Fruit fly (Drosophila melanogaster) whole organism, prepupa: ENCODE results near the gene CG33120.
A peak's percentile ranks its signal among the peaks of the same experiment; 100 is the strongest.

ENCODE experiments used
- CG10631 ChIP-seq: fragments of 200-800 bp; sonication (Bioruptor generic); optimal IDR thresholded peaks from 2 replicates; lab custom pipeline; 2016; ENCODE audit warnings: missing biosample characterization, missing genetic modification characterization
- CG10669 ChIP-seq: fragments of 200-800 bp; sonication (Bioruptor generic); optimal IDR thresholded peaks from 3 replicates; lab custom pipeline; 2018; ENCODE audit warnings: missing biosample characterization, mild to moderate bottlenecking, missing genetic modification characterization, moderate library complexity
- CG11294 ChIP-seq: fragments of 200-800 bp; sonication (Bioruptor generic); IDR thresholded peaks from 2 replicates; pipeline ENCODE4 v1.3.6; 2022; ENCODE audit warnings: missing biosample characterization, missing genetic modification characterization
- CG11902 ChIP-seq: fragments of 200-800 bp; sonication (Bioruptor generic); optimal IDR thresholded peaks from 3 replicates; lab custom pipeline; 2016; ENCODE audit warnings: missing biosample characterization, missing genetic modification characterization
- CG15336 ChIP-seq: fragments of 200-800 bp; sonication (Bioruptor generic); IDR thresholded peaks from 2 replicates; pipeline ENCODE4 v1.3.6; 2022; ENCODE audit warnings: missing biosample characterization, missing genetic modification characterization
- CG1621 ChIP-seq: fragments of 200-800 bp; sonication (Bioruptor generic); optimal IDR thresholded peaks from 3 replicates; lab custom pipeline; 2018; ENCODE audit warnings: missing biosample characterization, mild to moderate bottlenecking, missing genetic modification characterization
- CG16779 ChIP-seq: fragments of 200-800 bp; sonication (Bioruptor generic); optimal IDR thresholded peaks from 3 replicates; lab custom pipeline; 2017; ENCODE audit warnings: missing biosample characterization, mild to moderate bottlenecking, missing genetic modification characterization
- CG3032 ChIP-seq: fragments of 200-800 bp; optimal IDR thresholded peaks from 2 replicates; lab custom pipeline; 2019; ENCODE audit warnings: missing biosample characterization, mild to moderate bottlenecking, missing genetic modification characterization, moderate library complexity
- CG31627 ChIP-seq: fragments of 200-800 bp; sonication (Bioruptor generic); optimal IDR thresholded peaks from 3 replicates; lab custom pipeline; 2016; ENCODE audit warnings: missing biosample characterization, missing genetic modification characterization
- CG32006 ChIP-seq: fragments of 200-800 bp; sonication (Bioruptor generic); optimal IDR thresholded peaks from 3 replicates; lab custom pipeline; 2017; ENCODE audit warnings: missing biosample characterization, mild to moderate bottlenecking, missing genetic modification characterization
- CG34406 ChIP-seq: fragments of 200-800 bp; sonication (Bioruptor generic); optimal IDR thresholded peaks from 3 replicates; lab custom pipeline; 2016; ENCODE audit warnings: missing biosample characterization, missing genetic modification characterization
- CG4318 ChIP-seq: fragments of 200-800 bp; sonication (Bioruptor generic); optimal IDR thresholded peaks from 3 replicates; lab custom pipeline; 2017; ENCODE audit warnings: missing biosample characterization, mild to moderate bottlenecking, missing genetic modification characterization
- CG6163 ChIP-seq: fragments of 200-800 bp; sonication (Bioruptor generic); IDR thresholded peaks from 3 replicates; pipeline ENCODE4 v1.3.6; 2022; ENCODE audit warnings: missing biosample characterization, missing genetic modification characterization
- CG6276 ChIP-seq: fragments of 200-800 bp; sonication (Bioruptor generic); optimal IDR thresholded peaks from 2 replicates; lab custom pipeline; 2017; ENCODE audit warnings: missing biosample characterization, mild to moderate bottlenecking, missing genetic modification characterization
- CG6792 ChIP-seq: fragments of 200-800 bp; sonication (Bioruptor generic); optimal IDR thresholded peaks from 3 replicates; lab custom pipeline; 2016; ENCODE audit warnings: missing biosample characterization, missing genetic modification characterization
- CG6854 ChIP-seq: fragments of 200-800 bp; sonication (Bioruptor generic); optimal IDR thresholded peaks from 2 replicates; lab custom pipeline; 2017; ENCODE audit warnings: missing biosample characterization, mild to moderate bottlenecking, missing genetic modification characterization
- CG8119 ChIP-seq: fragments of 200-800 bp; sonication (Bioruptor generic); IDR thresholded peaks from 3 replicates; pipeline ENCODE4 v1.3.6; 2022; ENCODE audit warnings: missing biosample characterization, missing genetic modification characterization
- CG8319 ChIP-seq: fragments of 200-800 bp; sonication (Bioruptor generic); optimal IDR thresholded peaks from 3 replicates; lab custom pipeline; 2016; ENCODE audit warnings: missing biosample characterization, missing genetic modification characterization
- CG8632 ChIP-seq: fragments of 200-800 bp; sonication (Bioruptor generic); optimal IDR thresholded peaks from 3 replicates; lab custom pipeline; 2016; ENCODE audit warnings: missing biosample characterization, missing genetic modification characterization
- CG9139 ChIP-seq: fragments of 200-800 bp; sonication (Bioruptor generic); optimal IDR thresholded peaks from 3 replicates; lab custom pipeline; 2017; ENCODE audit warnings: missing biosample characterization, mild to moderate bottlenecking, missing genetic modification characterization
- Eip75B ChIP-seq: fragments of 200-800 bp; sonication (Bioruptor generic); optimal IDR thresholded peaks from 3 replicates; lab custom pipeline; 2016; ENCODE audit warnings: missing biosample characterization, missing genetic modification characterization
- Eip78C ChIP-seq: fragments of 200-800 bp; sonication (Bioruptor generic); peaks from one replicate; lab custom pipeline; 2016; ENCODE audit warnings: missing biosample characterization, missing genetic modification characterization
- Ets21C ChIP-seq: fragments of 200-800 bp; sonication (Bioruptor generic); optimal IDR thresholded peaks from 3 replicates; lab custom pipeline; 2016; ENCODE audit warnings: missing biosample characterization, missing genetic modification characterization
- Ets96B ChIP-seq: fragments of 200-800 bp; optimal IDR thresholded peaks from 2 replicates; lab custom pipeline; 2019; ENCODE audit warnings: missing biosample characterization, mild to moderate bottlenecking, missing genetic modification characterization, moderate library complexity
- Hr38 ChIP-seq: sonication (Bioruptor generic); optimal IDR thresholded peaks from 2 replicates; lab custom pipeline; 2016; ENCODE audit warnings: missing biosample characterization, missing genetic modification characterization
- Hr4 ChIP-seq: fragments of 200-800 bp; sonication (Bioruptor generic); optimal IDR thresholded peaks from 3 replicates; lab custom pipeline; 2016; ENCODE audit warnings: missing biosample characterization, missing genetic modification characterization
- Lpt ChIP-seq: fragments of 200-800 bp; sonication (Bioruptor generic); optimal IDR thresholded peaks from 3 replicates; lab custom pipeline; 2016; ENCODE audit warnings: missing biosample characterization, missing genetic modification characterization
- Met ChIP-seq: fragments of 200-800 bp; sonication (Bioruptor generic); optimal IDR thresholded peaks from 3 replicates; lab custom pipeline; 2016; ENCODE audit warnings: missing biosample characterization, missing genetic modification characterization
- OdsH ChIP-seq: fragments of 200-800 bp; sonication (Bioruptor generic); optimal IDR thresholded peaks from 3 replicates; lab custom pipeline; 2016; ENCODE audit warnings: missing biosample characterization, missing genetic modification characterization
- Smox ChIP-seq: fragments of 200-800 bp; sonication (Bioruptor generic); optimal IDR thresholded peaks from 3 replicates; lab custom pipeline; 2016; ENCODE audit warnings: missing biosample characterization, missing genetic modification characterization
- Sox102F ChIP-seq: fragments of 200-800 bp; sonication (Bioruptor generic); optimal IDR thresholded peaks from 2 replicates; lab custom pipeline; 2016; ENCODE audit warnings: missing biosample characterization, mild to moderate bottlenecking, missing genetic modification characterization
- achi ChIP-seq: fragments of 200-800 bp; sonication (Bioruptor generic); optimal IDR thresholded peaks from 3 replicates; lab custom pipeline; 2016; ENCODE audit warnings: missing biosample characterization, missing genetic modification characterization
- acj6 ChIP-seq: fragments of 200-800 bp; sonication (Bioruptor generic); optimal IDR thresholded peaks from 3 replicates; lab custom pipeline; 2016; ENCODE audit warnings: missing biosample characterization, missing genetic modification characterization
- cyc ChIP-seq: fragments of 200-800 bp; sonication (Bioruptor generic); optimal IDR thresholded peaks from 3 replicates; lab custom pipeline; 2016; ENCODE audit warnings: missing biosample characterization, missing genetic modification characterization
- dac ChIP-seq: fragments of 200-800 bp; sonication (Bioruptor generic); optimal IDR thresholded peaks from 2 replicates; lab custom pipeline; 2017; ENCODE audit warnings: missing biosample characterization, mild to moderate bottlenecking, missing genetic modification characterization
- dsx ChIP-seq: fragments of 200-800 bp; optimal IDR thresholded peaks from 3 replicates; lab custom pipeline; 2019; ENCODE audit warnings: missing biosample characterization, mild to moderate bottlenecking, missing genetic modification characterization, moderate library complexity; ENCODE audit not compliant: poor library complexity, severe bottlenecking
- eg ChIP-seq: fragments of 200-800 bp; sonication (Bioruptor generic); IDR thresholded peaks from 3 replicates; pipeline ENCODE4 v1.3.6; 2022; ENCODE audit warnings: missing biosample characterization, missing genetic modification characterization
- esn ChIP-seq: fragments of 200-800 bp; sonication (Bioruptor generic); optimal IDR thresholded peaks from 2 replicates; lab custom pipeline; 2016; ENCODE audit warnings: missing biosample characterization, mild to moderate bottlenecking, missing genetic modification characterization, moderate library complexity
- fd59A ChIP-seq: fragments of 200-800 bp; sonication (Bioruptor generic); optimal IDR thresholded peaks from 2 replicates; lab custom pipeline; 2017; ENCODE audit warnings: missing biosample characterization, mild to moderate bottlenecking, missing genetic modification characterization, missing genetic modification reagents
- fkh ChIP-seq: fragments of 200-800 bp; sonication (Bioruptor generic); optimal IDR thresholded peaks from 3 replicates; lab custom pipeline; 2017; ENCODE audit warnings: missing biosample characterization, mild to moderate bottlenecking, missing genetic modification characterization, moderate library complexity
- lz ChIP-seq: fragments of 200-800 bp; sonication (Bioruptor generic); optimal IDR thresholded peaks from 3 replicates; lab custom pipeline; 2016; ENCODE audit warnings: missing biosample characterization, missing genetic modification characterization
- net ChIP-seq: fragments of 200-800 bp; sonication (Bioruptor generic); optimal IDR thresholded peaks from 3 replicates; lab custom pipeline; 2016; ENCODE audit warnings: missing biosample characterization, missing genetic modification characterization
- pdm3 ChIP-seq: fragments of 200-800 bp; sonication (Bioruptor generic); optimal IDR thresholded peaks from 3 replicates; lab custom pipeline; 2016; ENCODE audit warnings: missing biosample characterization, missing genetic modification characterization
- salr ChIP-seq, 2 experiments: fragments of 200-800 bp; sonication (Bioruptor generic); optimal IDR thresholded peaks; 3 replicates each; lab custom pipeline; 2016 to 2018; ENCODE audit warnings: missing biosample characterization in 2 of 2, missing genetic modification characterization in 2 of 2, mild to moderate bottlenecking in 1 of 2
- spab ChIP-seq: fragments of 200-800 bp; sonication (Bioruptor generic); optimal IDR thresholded peaks from 2 replicates; lab custom pipeline; 2017; ENCODE audit warnings: missing biosample characterization, mild to moderate bottlenecking, missing genetic modification characterization, missing genetic modification reagents
- ss ChIP-seq, 2 experiments: fragments of 200-800 bp; sonication (Bioruptor generic); optimal IDR thresholded peaks; 2 replicates in 1 of 2; 3 replicates in 1 of 2; lab custom pipeline; 2017 to 2018; ENCODE audit warnings: mild to moderate bottlenecking in 2 of 2, missing biosample characterization in 2 of 2, missing genetic modification characterization in 2 of 2, moderate library complexity in 1 of 2
- svp ChIP-seq: fragments of 200-800 bp; sonication (Bioruptor generic); peaks from one replicate; lab custom pipeline; 2016; ENCODE audit warnings: missing biosample characterization, missing genetic modification characterization
- topi ChIP-seq: fragments of 200-800 bp; sonication (Bioruptor generic); optimal IDR thresholded peaks from 3 replicates; lab custom pipeline; 2016; ENCODE audit warnings: missing biosample characterization, missing genetic modification characterization
- vri ChIP-seq: fragments of 200-800 bp; sonication (Bioruptor generic); optimal IDR thresholded peaks from 3 replicates; lab custom pipeline; 2016; ENCODE audit warnings: missing biosample characterization, mild to moderate bottlenecking, missing genetic modification characterization

The CG33120 gene

DNA sequence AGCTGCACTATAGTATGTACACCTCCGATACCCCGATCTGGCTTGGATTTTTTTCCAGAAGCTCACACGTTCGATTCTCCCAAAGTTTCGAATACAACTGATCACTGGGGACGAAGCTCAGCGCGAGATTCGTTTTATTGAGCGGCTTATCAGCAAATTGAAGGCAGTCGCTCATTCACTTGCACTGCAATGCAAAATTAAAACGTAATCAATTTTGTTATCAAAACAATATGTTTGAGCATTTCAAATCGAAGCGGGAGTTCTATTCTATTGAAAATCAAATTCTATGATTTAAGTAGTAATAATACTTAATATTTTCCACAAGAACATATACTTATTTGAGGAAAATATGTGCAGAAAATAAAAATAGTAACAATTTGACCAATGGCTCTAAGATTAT is at the start of gene CG33120:
Gene CG33120, minus strand, starts transcription at position 101 of the 400 bp plus-strand sequence.
- no peak for TF ChIP-seq Hr4 (GFP tag; lab: Kevin White, UChicago)
- TF ChIP-seq CG34406: no peak
- no peak for TF ChIP-seq esn (GFP tag; lab: Kevin White, UChicago)
- no peak for TF ChIP-seq lz (GFP tag; lab: Kevin White, UChicago)
- no peak for TF ChIP-seq Ets21C (GFP tag; lab: Kevin White, UChicago)
- no peak for TF ChIP-seq CG11294 (GFP tag; lab: Robert Waterston, UW)
- no peak for TF ChIP-seq achi (GFP tag; lab: Kevin White, UChicago)
- no peak for TF ChIP-seq CG6276 (GFP tag; lab: Kevin White, UChicago)
- TF ChIP-seq CG32006: no peak
- no peak for TF ChIP-seq ss (GFP tag; optimal IDR thresholded peaks at IDR 0.05; lab: Kevin White, UChicago)
- TF ChIP-seq CG10631 (GFP tag; lab: Kevin White, UChicago): no peak
- TF ChIP-seq Eip78C (GFP tag; lab: Kevin White, UChicago): no peak
- no peak for TF ChIP-seq Met (GFP tag; lab: Kevin White, UChicago)
- TF ChIP-seq net (GFP tag; lab: Kevin White, UChicago): no peak
- TF ChIP-seq salr (GFP tag; optimal IDR thresholded peaks at IDR 0.05; lab: Kevin White, UChicago): no peak
- TF ChIP-seq Ets96B: no peak

DNA sequence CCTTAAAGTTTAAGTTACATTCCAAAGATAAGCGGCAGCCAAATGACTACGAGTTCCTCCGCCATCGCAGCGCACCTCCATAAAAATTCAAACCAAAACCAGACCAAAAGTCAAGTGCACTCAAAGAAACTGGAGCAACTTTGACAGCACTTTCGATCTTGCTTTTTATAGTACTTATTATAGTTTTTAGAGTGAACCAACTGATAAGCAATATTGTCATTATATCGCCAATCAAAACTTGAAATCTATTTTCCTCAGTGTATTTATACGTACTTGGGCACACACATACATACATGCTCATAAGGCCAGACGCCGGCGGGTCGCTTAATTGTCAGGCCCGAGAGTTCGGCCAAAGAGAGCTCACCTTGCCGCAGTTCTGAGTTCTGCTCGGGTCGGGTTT is 45.7 kb upstream of the CG33120 start:
- peak; percentile 78 for TF ChIP-seq OdsH (GFP tag; lab: Kevin White, UChicago)
- peak; percentile 4 for TF ChIP-seq fkh
- peak; percentile 72 for TF ChIP-seq fd59A (GFP tag; lab: Kevin White, UChicago)
- TF ChIP-seq CG6163 (GFP tag; lab: Robert Waterston, UW): peak; percentile 83
- no peak for TF ChIP-seq Lpt
- peak; percentile 62 for TF ChIP-seq vri (GFP tag; lab: Kevin White, UChicago)
- TF ChIP-seq spab (GFP tag; lab: Kevin White, UChicago): peak; percentile 63
- no peak for TF ChIP-seq dac (GFP tag; lab: Kevin White, UChicago)
- no peak for TF ChIP-seq CG6854 (GFP tag; lab: Kevin White, UChicago)
- TF ChIP-seq Eip78C (GFP tag; lab: Kevin White, UChicago): peak; percentile 92
- TF ChIP-seq CG8632: peak; percentile 72
- peak; percentile 21 for TF ChIP-seq CG32006
- peak; percentile 71 for TF ChIP-seq CG3032 (tag; lab: Kevin White, UChicago)
- TF ChIP-seq Eip75B (GFP tag; lab: Kevin White, UChicago): peak; percentile 79
- peak; percentile 86 for TF ChIP-seq cyc
- peak; percentile 81 for TF ChIP-seq Met (GFP tag; lab: Kevin White, UChicago)
- peak; percentile 62 for TF ChIP-seq CG9139 (GFP tag; lab: Kevin White, UChicago)
- TF ChIP-seq CG11902 (GFP tag; lab: Kevin White, UChicago): peak; percentile 72
- peak; percentile 73 for TF ChIP-seq CG6792 (GFP tag; lab: Kevin White, UChicago)
- peak; percentile 71 for TF ChIP-seq pdm3 (GFP tag; lab: Kevin White, UChicago)
- peak; percentile 72 for TF ChIP-seq CG10669 (GFP tag; lab: Kevin White, UChicago)
- peak; percentile 78 for TF ChIP-seq acj6 (GFP tag; lab: Kevin White, UChicago)
- no peak for TF ChIP-seq CG15336 (GFP tag; lab: Robert Waterston, UW)
- no peak for TF ChIP-seq CG6276 (GFP tag; lab: Kevin White, UChicago)
- peak; percentile 83 for TF ChIP-seq esn (GFP tag; lab: Kevin White, UChicago)
- peak; percentile 51 for TF ChIP-seq CG8319 (GFP tag; lab: Kevin White, UChicago)
- TF ChIP-seq Hr38: no peak
- TF ChIP-seq Smox (GFP tag; lab: Kevin White, UChicago): peak; percentile 80
- TF ChIP-seq dsx (GFP tag; lab: Kevin White, UChicago): peak; percentile 73
- 0 out of 3 replicates have a peak, but pooled peaks have one; percentile 21 for TF ChIP-seq eg (GFP tag; lab: Robert Waterston, UW)
- peak; percentile 55 for TF ChIP-seq net (GFP tag; lab: Kevin White, UChicago)
- TF ChIP-seq CG1621 (tag; lab: Kevin White, UChicago): peak; percentile 68
- peak; percentile 69 for TF ChIP-seq achi (GFP tag; lab: Kevin White, UChicago)
- TF ChIP-seq CG8119 (GFP tag; lab: Robert Waterston, UW): 0 out of 3 replicates have a peak, but pooled peaks have one; percentile 17
- peak; percentile 90 for TF ChIP-seq svp (GFP tag; lab: Kevin White, UChicago)
- TF ChIP-seq CG31627 (GFP tag; lab: Kevin White, UChicago): peak; percentile 78
- no peak for TF ChIP-seq CG16779 (tag; lab: Kevin White, UChicago)
- no peak for TF ChIP-seq CG4318
- TF ChIP-seq Sox102F: peak; percentile 81
- peak; percentile 79 for TF ChIP-seq lz (GFP tag; lab: Kevin White, UChicago)
- TF ChIP-seq Hr4 (GFP tag; lab: Kevin White, UChicago): peak; percentile 17
- peak; percentile 84 for TF ChIP-seq topi
